Fruit fly (Drosophila melanogaster): ENCODE measurements around the gene CG43773.

Gene CG43773

dm6 chr2L:4019198-4019597, 11.7 kb downstream of the CG43773 start (continued):
- no peak for TF ChIP-seq CHES-1-like (GFP tag; optimal IDR thresholded peaks at IDR 0.05)
- TF ChIP-seq lab (GFP tag; optimal IDR thresholded peaks at IDR 0.05), result peak; percentile 26
- TF ChIP-seq Hr39 (optimal IDR thresholded peaks at IDR 0.05), result no peak
- peak; percentile 3 for TF ChIP-seq CG3281 (GFP tag; optimal IDR thresholded peaks at IDR 0.05)
- no peak for TF ChIP-seq CG17612 (GFP tag; IDR thresholded peaks at IDR 0.05)
- peak; percentile 3 for TF ChIP-seq grau (tag; optimal IDR thresholded peaks at IDR 0.05)
- TF ChIP-seq CG9932 (GFP tag; IDR thresholded peaks at IDR 0.05), result 0 out of 2 replicates have a peak, but pooled peaks have one; percentile 20
- 0 out of 2 replicates have a peak, but pooled peaks have one; percentile 21 for TF ChIP-seq CG14014 (GFP tag; IDR thresholded peaks at IDR 0.05)
- TF ChIP-seq lmd (GFP tag; IDR thresholded peaks at IDR 0.05), result no peak
- no peak for TF ChIP-seq sug (tag; optimal IDR thresholded peaks at IDR 0.05)
- no peak for TF ChIP-seq CG9437 (GFP tag; optimal IDR thresholded peaks at IDR 0.05)
- TF ChIP-seq btn (GFP tag; optimal IDR thresholded peaks at IDR 0.05), result no peak
- no peak for TF ChIP-seq vfl (GFP tag; optimal IDR thresholded peaks at IDR 0.05)
- no peak for TF ChIP-seq CG13123 (GFP tag; optimal IDR thresholded peaks at IDR 0.05)
- TF ChIP-seq Sox100B (GFP tag; optimal IDR thresholded peaks at IDR 0.05), result no peak
- TF ChIP-seq CG7839 (tag; optimal IDR thresholded peaks at IDR 0.05), result peak; percentile 2
- TF ChIP-seq CG9727 (GFP tag; optimal IDR thresholded peaks at IDR 0.05), result no peak
- peak; percentile 58 for TF ChIP-seq Med (GFP tag)
- TF ChIP-seq nerfin-2 (GFP tag; IDR thresholded peaks at IDR 0.05; ENCODE audit: partially characterized antibody), result no peak
- peak; percentile 14 for TF ChIP-seq Oli (tag; optimal IDR thresholded peaks at IDR 0.05)
- peak; percentile 58 for TF ChIP-seq CG18599 (GFP tag; optimal IDR thresholded peaks at IDR 0.05)
- TF ChIP-seq CG2120 (GFP tag; optimal IDR thresholded peaks at IDR 0.05), result peak; percentile 58
- TF ChIP-seq CG6791 (GFP tag; IDR thresholded peaks at IDR 0.05; ENCODE audit: partially characterized antibody), result no peak
- peak; percentile 22 for TF ChIP-seq dmrt99B (tag; optimal IDR thresholded peaks at IDR 0.05)
- no peak for TF ChIP-seq Spps (tag; optimal IDR thresholded peaks at IDR 0.05)
- no peak for TF ChIP-seq CG8089 (GFP tag; optimal IDR thresholded peaks at IDR 0.05)
- TF ChIP-seq prd (optimal IDR thresholded peaks at IDR 0.05), result no peak
- 0 out of 3 replicates have a peak, but pooled peaks have one; percentile 29 for TF ChIP-seq prd (GFP tag; IDR thresholded peaks at IDR 0.05)
- no peak for TF ChIP-seq HLH3B (GFP tag; IDR thresholded peaks at IDR 0.05)
- no peak for TF ChIP-seq CG43689 (GFP tag; IDR thresholded peaks at IDR 0.05)
- no peak for TF ChIP-seq vvl (GFP tag; IDR thresholded peaks at IDR 0.05)
- no peak for TF ChIP-seq TFAM (GFP tag; optimal IDR thresholded peaks at IDR 0.05)
- TF ChIP-seq peb (GFP tag; IDR thresholded peaks at IDR 0.05), result no peak
- no peak for TF ChIP-seq Aef1 (GFP tag; IDR thresholded peaks at IDR 0.05)
- no peak for TF ChIP-seq fd102C (GFP tag; optimal IDR thresholded peaks at IDR 0.05)
- no peak for TF ChIP-seq phol (tag; optimal IDR thresholded peaks at IDR 0.05)
- TF ChIP-seq shn (GFP tag; optimal IDR thresholded peaks at IDR 0.05), result no peak
- TF ChIP-seq CG6175 (GFP tag; IDR thresholded peaks at IDR 0.05), result no peak
- no peak for TF ChIP-seq pan (optimal IDR thresholded peaks at IDR 0.05)
- TF ChIP-seq pan (GFP tag; optimal IDR thresholded peaks at IDR 0.05 in 1 of 2, IDR thresholded peaks at IDR 0.05 in 1 of 2), result peak in 1 of 2 experiments; percentile 27
- TF ChIP-seq D19A (tag; optimal IDR thresholded peaks at IDR 0.05), result no peak
- no peak for TF ChIP-seq CG6254 (GFP tag; optimal IDR thresholded peaks at IDR 0.05)
- TF ChIP-seq CG11696 (GFP tag; IDR thresholded peaks at IDR 0.05), result no peak
- peak; percentile 23 for TF ChIP-seq gem (tag; optimal IDR thresholded peaks at IDR 0.05)
- TF ChIP-seq crol (GFP tag; IDR thresholded peaks at IDR 0.05), result no peak
- TF ChIP-seq CG18262 (tag; optimal IDR thresholded peaks at IDR 0.05), result no peak
- peak; percentile 37; the same call in 1 of the 3 replicates for TF ChIP-seq tgo (GFP tag; IDR thresholded peaks at IDR 0.05)
- TF ChIP-seq repo (GFP tag; optimal IDR thresholded peaks at IDR 0.05), result no peak
- TF ChIP-seq Hmr (GFP tag; optimal IDR thresholded peaks at IDR 0.05), result peak; percentile 20
- TF ChIP-seq bsh (GFP tag; optimal IDR thresholded peaks at IDR 0.05), result no peak

All from whole organism, embryonic.